Worm (Caenorhabditis elegans): Measurements from ENCODE around the gene cec-6.

The cec-6 gene

DNA sequence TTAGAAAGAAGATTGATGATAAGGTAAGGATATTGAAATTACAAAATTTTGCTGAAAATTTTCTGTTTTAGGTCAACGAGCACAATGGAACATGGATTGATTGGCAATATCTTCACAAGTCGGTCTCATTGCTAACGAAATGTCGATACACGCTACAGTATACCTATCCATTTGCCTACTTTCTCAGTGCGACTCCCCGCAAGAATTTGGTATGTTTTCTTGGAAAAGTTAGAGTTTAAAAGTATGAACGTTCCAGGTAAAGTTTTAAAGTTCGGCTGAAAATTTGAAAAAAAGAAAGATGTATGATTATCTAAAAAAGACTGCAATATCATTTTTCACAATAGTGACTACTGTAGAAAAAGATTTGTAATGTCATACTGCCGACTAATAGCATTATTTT, 9.5 kb downstream of the cec-6 start:
- TF ChIP-seq unc-62 (GFP tag; optimal IDR thresholded peaks at IDR 0.05 in 1 of 2) (peak in 1 of 2 experiments; percentile 95), unc-62 (tag; optimal IDR thresholded peaks at IDR 0.05) (no peak), nhr-77 (tag; optimal IDR thresholded peaks at IDR 0.05) (no peak)

DNA sequence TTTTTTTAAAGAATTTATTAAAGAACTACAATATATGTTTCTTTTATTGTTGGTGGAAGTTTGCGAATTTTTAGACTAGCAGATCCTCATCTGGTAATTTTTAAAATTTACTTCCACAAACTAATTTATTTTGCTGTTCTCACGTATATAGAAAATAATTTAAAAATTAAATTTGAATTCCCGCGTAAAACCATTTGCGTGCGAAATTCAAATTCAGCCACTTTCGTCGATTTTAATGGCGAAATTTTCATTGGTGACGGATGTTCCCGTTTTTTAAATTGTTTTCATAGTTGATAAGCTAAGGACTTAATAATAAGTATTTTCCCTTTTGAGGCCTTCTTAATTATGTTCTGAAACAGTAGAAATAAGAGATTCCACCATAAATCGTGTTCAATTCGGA, 16.4 kb downstream of the cec-6 start:
- no peak for TF ChIP-seq ctbp-1 (GFP tag; IDR thresholded peaks at IDR 0.05)
- TF ChIP-seq dpl-1 (GFP tag; optimal IDR thresholded peaks at IDR 0.05) = peak; percentile 28

DNA sequence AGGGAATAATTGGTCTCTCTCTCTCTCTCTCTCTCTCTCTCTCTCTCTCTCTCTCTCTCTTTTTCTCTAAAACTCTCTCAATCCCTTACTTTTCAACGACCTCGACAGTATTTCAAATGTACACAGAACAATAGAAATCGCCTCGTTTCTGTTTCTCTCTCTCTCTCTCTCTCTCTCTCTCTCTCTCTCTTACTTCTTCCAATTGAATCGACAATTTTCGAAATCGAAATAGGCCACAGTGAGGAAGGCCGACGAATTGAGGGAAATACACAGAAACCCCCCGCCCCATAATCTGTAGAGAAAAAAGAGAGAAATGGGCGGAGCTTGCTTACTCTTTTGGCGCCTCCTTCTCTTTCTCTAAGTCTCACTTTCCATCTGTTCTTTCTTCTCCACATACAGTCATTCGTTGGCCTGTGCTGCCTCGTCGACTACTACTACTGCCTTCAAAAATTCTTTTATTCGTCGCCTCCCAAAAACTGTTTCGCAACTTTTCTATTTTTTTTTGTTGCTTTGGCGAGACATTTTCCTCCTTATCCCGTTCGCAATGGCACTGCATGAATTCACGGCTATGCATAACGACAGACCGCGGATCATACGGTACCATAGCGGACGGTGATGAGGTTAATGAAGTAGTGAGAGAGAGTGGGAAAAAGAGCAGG, 17.0 kb downstream of the cec-6 start:
- TF ChIP-seq daf-8 (GFP tag; IDR thresholded peaks at IDR 0.05) (no peak), dpl-1 (GFP tag; optimal IDR thresholded peaks at IDR 0.05) (no peak), hif-1 (tag; optimal IDR thresholded peaks at IDR 0.05) (no peak), mep-1 (tag; optimal IDR thresholded peaks at IDR 0.05) (peak; percentile 51), T20F7.1 (GFP tag; optimal IDR thresholded peaks at IDR 0.05) (no peak), ama-1 (optimal IDR thresholded peaks at IDR 0.05) (peak; percentile 68), nhr-25 (tag; optimal IDR thresholded peaks at IDR 0.05; ENCODE audit: borderline replicate concordance, insufficient read depth) (peak; percentile 68), lsy-2 (tag; optimal IDR thresholded peaks at IDR 0.05) (peak in 1 of 2 experiments; percentile 19), dmd-6 (GFP tag; IDR thresholded peaks at IDR 0.05) (no peak)

DNA sequence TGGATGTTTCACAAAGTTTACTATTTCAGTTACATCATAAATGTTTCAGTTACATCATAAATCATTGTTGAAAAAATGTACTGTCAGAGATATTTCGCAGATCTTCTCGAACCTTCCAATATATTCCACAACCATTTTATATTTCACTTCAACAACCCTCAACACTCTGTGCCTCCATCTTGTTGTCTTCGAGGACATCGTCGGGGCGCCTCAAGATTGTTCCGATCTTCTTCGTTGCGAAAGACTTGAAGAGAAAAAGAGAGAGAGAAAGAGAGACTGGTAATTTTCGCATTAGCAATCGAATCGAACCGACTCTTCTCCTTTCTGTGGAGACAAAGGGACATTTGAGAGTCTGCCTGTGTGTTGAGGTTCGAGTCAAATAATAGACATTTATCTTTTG, 18.6 kb downstream of the cec-6 start:
- TF ChIP-seq unc-62 (GFP tag; optimal IDR thresholded peaks at IDR 0.05 in 1 of 2) (peak in 1 of 2 experiments; percentile 4), unc-62 (tag; optimal IDR thresholded peaks at IDR 0.05) (no peak), nhr-25 (tag; optimal IDR thresholded peaks at IDR 0.05; ENCODE audit: borderline replicate concordance, insufficient read depth) (peak; percentile 75), T26A8.4 (GFP tag; IDR thresholded peaks at IDR 0.05) (no peak), tag-97 (GFP tag; IDR thresholded peaks at IDR 0.05) (no peak)

DNA sequence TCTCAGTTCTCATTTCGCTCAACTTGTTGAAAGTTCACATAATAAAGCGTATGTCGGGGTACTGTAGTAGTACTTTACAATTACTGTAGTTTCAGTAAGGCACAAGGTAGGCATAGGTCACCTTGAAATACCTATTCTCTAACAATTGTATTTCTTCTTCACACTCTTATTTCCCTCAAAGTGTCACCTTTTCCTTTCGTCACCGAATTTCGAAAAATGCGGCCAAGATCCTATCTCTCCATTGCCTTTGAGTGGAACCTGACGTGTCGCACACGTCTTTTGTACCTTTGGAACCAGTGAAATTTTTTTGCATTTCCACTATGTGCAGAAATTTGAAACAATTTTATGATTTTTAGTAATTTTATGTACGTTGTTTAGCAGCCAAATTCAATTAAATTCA, 19.6 kb downstream of the cec-6 start:
- TF ChIP-seq ama-1 (optimal IDR thresholded peaks at IDR 0.05) (no peak), dmd-8 (GFP tag; IDR thresholded peaks at IDR 0.05) (no peak), unc-62 (GFP tag; optimal IDR thresholded peaks at IDR 0.05 in 1 of 2) (peak in 1 of 2 experiments; percentile 16), unc-62 (tag; optimal IDR thresholded peaks at IDR 0.05) (no peak)

DNA sequence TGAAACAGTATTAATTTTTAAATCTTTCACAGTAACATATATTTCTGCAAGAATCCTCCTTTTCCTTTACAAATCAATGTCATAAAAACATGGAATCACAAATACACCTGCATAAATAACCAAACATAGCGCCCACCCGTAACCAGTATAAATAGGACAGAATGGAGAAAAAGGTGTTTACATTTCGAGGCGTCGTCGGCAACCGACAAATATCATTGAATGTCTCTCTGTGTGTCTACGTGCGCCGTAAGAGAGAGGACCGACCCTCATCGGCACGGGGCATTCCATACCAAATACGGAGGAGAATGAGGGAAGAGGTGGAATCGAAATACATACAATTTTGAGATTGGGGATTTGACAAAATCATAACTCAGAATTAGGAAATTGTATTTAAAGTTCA, 20.4 kb downstream of the cec-6 start:
- no peak for TF ChIP-seq ZK546.5 (tag; optimal IDR thresholded peaks at IDR 0.05)
- no peak for TF ChIP-seq F49E8.2 (tag; optimal IDR thresholded peaks at IDR 0.05; ENCODE audit: borderline replicate concordance)
- peak; percentile 11 for TF ChIP-seq nhr-6 (tag; optimal IDR thresholded peaks at IDR 0.05)
- TF ChIP-seq nhr-111 (GFP tag; optimal IDR thresholded peaks at IDR 0.05) = no peak
- TF ChIP-seq snpc-1.2 (GFP tag; IDR thresholded peaks at IDR 0.05) = no peak

DNA sequence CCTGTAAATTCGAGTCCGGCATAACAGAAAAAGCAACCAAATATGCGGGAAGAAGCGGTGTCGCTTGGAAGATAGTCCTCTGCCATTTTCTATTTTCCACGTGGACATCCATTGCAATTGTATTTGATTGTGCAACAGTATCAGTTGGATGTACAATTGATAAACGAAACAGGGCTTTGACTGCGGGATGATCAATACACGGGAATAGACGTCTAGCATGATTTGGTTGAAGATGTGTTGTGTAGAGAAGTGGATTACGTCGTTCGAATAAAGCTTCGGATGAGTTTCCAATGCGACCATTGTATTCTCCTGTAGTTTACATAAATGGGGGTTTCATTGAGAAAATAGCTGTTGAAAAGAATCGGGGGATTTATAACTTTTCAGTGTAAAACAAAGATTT, 28.0 kb downstream of the cec-6 start:
- TF ChIP-seq duxl-1 (tag; optimal IDR thresholded peaks at IDR 0.05; ENCODE audit: poor library complexity) (no peak), T26A8.4 (GFP tag; IDR thresholded peaks at IDR 0.05) (no peak), unc-62 (GFP tag; optimal IDR thresholded peaks at IDR 0.05 in 1 of 2) (peak in 1 of 2 experiments; percentile 93), unc-62 (tag; optimal IDR thresholded peaks at IDR 0.05) (no peak)

DNA sequence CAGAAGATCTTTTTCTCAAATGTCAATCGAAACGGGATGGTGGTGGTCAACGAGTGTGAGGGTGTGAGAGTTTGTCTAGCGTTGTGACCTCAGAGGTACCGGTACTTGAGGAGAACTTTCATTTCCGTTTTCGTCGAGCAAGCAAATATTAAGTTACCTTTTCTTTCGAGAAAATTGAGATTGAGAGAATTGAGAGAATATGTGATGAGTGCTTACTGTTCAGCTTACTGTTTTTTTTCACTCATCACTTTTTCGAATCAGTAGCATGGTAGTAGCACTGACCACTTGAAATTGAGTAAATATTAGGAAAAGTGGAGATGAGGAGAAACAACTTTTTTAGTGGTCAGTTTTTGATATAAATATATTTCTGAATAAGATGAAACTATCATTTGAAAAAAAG, 29.4 kb downstream of the cec-6 start, which contains the start of gene T12E12.6:
TSS of gene T12E12.6 (minus strand) at position 101 of the 400 bp plus-strand sequence.
- TF ChIP-seq madf-5 (GFP tag; IDR thresholded peaks at IDR 0.05) (no peak), D1046.2 (GFP tag; IDR thresholded peaks at IDR 0.05) (no peak), spr-3 (GFP tag; optimal IDR thresholded peaks at IDR 0.05) (no peak), F49E8.2 (tag; optimal IDR thresholded peaks at IDR 0.05; ENCODE audit: borderline replicate concordance) (no peak)
